Worm (Caenorhabditis elegans) whole organism, young adult: Measurements from ENCODE around the gene col-180.

Experiments used
- B0035.1 ChIP-seq: sonication (generic microtip); optimal IDR thresholded peaks from 2 replicates; lab custom pipeline; 2016; ENCODE audit warnings: missing genetic modification characterization, mild to moderate bottlenecking, missing compliant biosample characterization, missing genotype, missing genetic modification reagents
- attf-6 ChIP-seq: fragments of 200-800 bp; sonication (Bioruptor generic); IDR thresholded peaks from 2 replicates; pipeline ENCODE4 v1.3.6; 2022; ENCODE audit warnings: missing genetic modification reagents, missing genetic modification characterization, missing compliant biosample characterization
- ceh-40 ChIP-seq: fragments of 200-800 bp; sonication (Bioruptor generic); IDR thresholded peaks from 2 replicates; pipeline ENCODE4 v1.3.6; 2022; ENCODE audit warnings: missing genetic modification characterization, missing compliant biosample characterization
- madf-8 ChIP-seq: fragments of 200-800 bp; sonication (Bioruptor generic); conservative IDR thresholded peaks from 2 replicates; pipeline ENCODE4 v1.3.6; 2022; ENCODE audit warnings: missing genetic modification reagents, missing genetic modification characterization, missing compliant biosample characterization
- mxl-1 ChIP-seq: sonication (generic microtip); optimal IDR thresholded peaks from 2 replicates; lab custom pipeline; 2016; ENCODE audit warnings: missing genetic modification characterization, missing compliant biosample characterization
- nfya-1 ChIP-seq: sonication (generic microtip); optimal IDR thresholded peaks from 2 replicates; lab custom pipeline; 2017; ENCODE audit warnings: antibody characterized with exemption, missing compliant biosample characterization, missing genetic modification characterization, borderline replicate concordance; ENCODE audit not compliant: insufficient read depth
- tbp1 ChIP-seq: fragments of 200-800 bp; sonication (Bioruptor generic); optimal IDR thresholded peaks from 2 replicates; lab custom pipeline; 2018; ENCODE audit warnings: mild to moderate bottlenecking, missing genetic modification characterization, missing compliant biosample characterization
- unc-62 ChIP-seq: fragments of 150-350 bp; optimal IDR thresholded peaks from 2 replicates; lab custom pipeline; 2014; ENCODE audit warnings: missing biosample characterization, missing genetic modification reagents, missing genetic modification characterization

ce11 chrX:11696696-11697095 is 15.4 kb downstream of the col-180 start, which contains the start of gene C44C10.12:
- TF ChIP-seq B0035.1 (tag; lab: Kevin White, UChicago), result no peak
- TF ChIP-seq tbp1 (GFP tag; lab: Kevin White, UChicago), result no peak
- no peak for TF ChIP-seq nfya-1 (tag; lab: Kevin White, UChicago)
- no peak for TF ChIP-seq mxl-1 (tag; lab: Kevin White, UChicago)
- no peak for TF ChIP-seq unc-62 (GFP tag; lab: Kevin White, UChicago)
- no peak for TF ChIP-seq attf-6 (GFP tag; lab: Robert Waterston, UW)
- no peak for TF ChIP-seq madf-8 (GFP tag; lab: Robert Waterston, UW)
- no peak for TF ChIP-seq ceh-40
